Fruit fly (Drosophila melanogaster) whole organism, embryonic: ENCODE data around the gene CG14427.

ENCODE experiments used
- ATbp ChIP-seq: fragments of 200-800 bp; sonication (Bioruptor generic); optimal IDR thresholded peaks from 2 replicates; lab custom pipeline; 2017; ENCODE audit warnings: missing biosample characterization, mild to moderate bottlenecking, missing genetic modification characterization, missing genetic modification reagents
- Atf3 ChIP-seq: fragments of 200-800 bp; sonication (Bioruptor generic); optimal IDR thresholded peaks from 3 replicates; lab custom pipeline; 2016; ENCODE audit warnings: missing biosample characterization, missing genetic modification characterization
- CG10366 ChIP-seq: fragments of 200-800 bp; sonication (Bioruptor generic); IDR thresholded peaks from 2 replicates; pipeline ENCODE4 v1.3.6; 2022; ENCODE audit warnings: missing biosample characterization, missing genetic modification characterization
- CG10462 ChIP-seq: fragments of 200-800 bp; sonication (Bioruptor generic); optimal IDR thresholded peaks from 2 replicates; lab custom pipeline; 2016; ENCODE audit warnings: missing biosample characterization, missing genetic modification characterization
- CG12219 ChIP-seq: fragments of 200-800 bp; sonication (Bioruptor generic); optimal IDR thresholded peaks from 3 replicates; lab custom pipeline; 2018; ENCODE audit warnings: missing biosample characterization, mild to moderate bottlenecking, missing genetic modification characterization
- CG12236 ChIP-seq: fragments of 200-800 bp; sonication (Bioruptor generic); optimal IDR thresholded peaks from 2 replicates; lab custom pipeline; 2016; ENCODE audit warnings: missing biosample characterization, missing genetic modification characterization
- CG12942 ChIP-seq: fragments of 200-800 bp; sonication (Bioruptor generic); optimal IDR thresholded peaks from 3 replicates; lab custom pipeline; 2016; ENCODE audit warnings: missing biosample characterization, missing genetic modification characterization
- CG14965 ChIP-seq: fragments of 200-800 bp; sonication (Bioruptor generic); optimal IDR thresholded peaks from 2 replicates; lab custom pipeline; 2016; ENCODE audit warnings: missing biosample characterization, missing genetic modification characterization, borderline replicate concordance
- CG16779 ChIP-seq: fragments of 200-800 bp; sonication (Bioruptor generic); IDR thresholded peaks from 2 replicates; pipeline ENCODE4 v1.3.6; 2022; ENCODE audit warnings: missing biosample characterization, missing genetic modification characterization
- CG17829 ChIP-seq: fragments of 200-800 bp; optimal IDR thresholded peaks from 2 replicates; lab custom pipeline; 2019; ENCODE audit warnings: missing biosample characterization, mild to moderate bottlenecking, missing genetic modification characterization, moderate library complexity
- CG18599 ChIP-seq: fragments of 200-800 bp; sonication (Bioruptor generic); optimal IDR thresholded peaks from 3 replicates; lab custom pipeline; 2017; ENCODE audit warnings: missing biosample characterization, missing genetic modification characterization, mild to moderate bottlenecking, moderate library complexity, missing genetic modification reagents
- CG2202 ChIP-seq: fragments of 200-800 bp; sonication (Bioruptor generic); optimal IDR thresholded peaks from 2 replicates; lab custom pipeline; 2018; ENCODE audit warnings: missing biosample characterization, mild to moderate bottlenecking, missing genetic modification characterization
- CG42726 ChIP-seq: fragments of 200-800 bp; sonication (Bioruptor generic); IDR thresholded peaks from 2 replicates; pipeline ENCODE4 v1.3.6; 2022; ENCODE audit warnings: missing biosample characterization, missing genetic modification characterization; ENCODE audit not compliant: partially characterized antibody
- CG7556 ChIP-seq: fragments of 200-800 bp; sonication (Bioruptor generic); optimal IDR thresholded peaks from 2 replicates; lab custom pipeline; 2017; ENCODE audit warnings: missing biosample characterization, mild to moderate bottlenecking, missing genetic modification characterization
- CG8290 ChIP-seq, 3 experiments: fragments of 200-800 bp; sonication (Bioruptor generic); optimal IDR thresholded peaks; 2 replicates each; lab custom pipeline; 2016 to 2019; ENCODE audit warnings: missing biosample characterization in 3 of 3, missing genetic modification characterization in 3 of 3, mild to moderate bottlenecking in 2 of 3, moderate library complexity in 1 of 3
- CG8359 ChIP-seq: fragments of 200-800 bp; sonication (Bioruptor generic); optimal IDR thresholded peaks from 2 replicates; lab custom pipeline; 2017; ENCODE audit warnings: missing biosample characterization, mild to moderate bottlenecking, missing genetic modification characterization, borderline replicate concordance
- CG9437 ChIP-seq: fragments of 200-800 bp; sonication (Bioruptor generic); optimal IDR thresholded peaks from 2 replicates; lab custom pipeline; 2018; ENCODE audit warnings: missing biosample characterization, mild to moderate bottlenecking, missing genetic modification characterization
- CG9817 ChIP-seq: fragments of 200-800 bp; sonication (Bioruptor generic); optimal IDR thresholded peaks from 2 replicates; lab custom pipeline; 2018; ENCODE audit warnings: missing biosample characterization, mild to moderate bottlenecking, missing genetic modification characterization, moderate library complexity
- Camta ChIP-seq: fragments of 200-800 bp; sonication (Bioruptor generic); optimal IDR thresholded peaks from 2 replicates; lab custom pipeline; 2016; ENCODE audit warnings: missing biosample characterization, missing genetic modification characterization
- Dek ChIP-seq: fragments of 200-800 bp; sonication (Bioruptor generic); optimal IDR thresholded peaks from 3 replicates; lab custom pipeline; 2019; ENCODE audit warnings: missing biosample characterization, mild to moderate bottlenecking, missing genetic modification characterization, moderate library complexity
- H15 ChIP-seq: fragments of 200-800 bp; sonication (Bioruptor generic); IDR thresholded peaks from 3 replicates; pipeline ENCODE4 v1.3.6; 2022; ENCODE audit warnings: missing biosample characterization, missing genetic modification characterization
- Hmr ChIP-seq: fragments of 200-800 bp; sonication (Bioruptor generic); optimal IDR thresholded peaks from 3 replicates; lab custom pipeline; 2017; ENCODE audit warnings: mild to moderate bottlenecking, missing biosample characterization, missing genetic modification reagents, missing genetic modification characterization
- Jarid2 ChIP-seq: fragments of 200-800 bp; sonication (Bioruptor generic); optimal IDR thresholded peaks from 3 replicates; lab custom pipeline; 2017; ENCODE audit warnings: mild to moderate bottlenecking, missing biosample characterization, missing genetic modification reagents, missing genetic modification characterization
- Lim3 ChIP-seq: fragments of 200-800 bp; sonication (Bioruptor generic); IDR thresholded peaks from 2 replicates; pipeline ENCODE4 v1.3.6; 2022; ENCODE audit warnings: missing biosample characterization, missing genetic modification characterization
- Myb ChIP-seq: fragments of 200-800 bp; sonication (Bioruptor generic); optimal IDR thresholded peaks from 2 replicates; lab custom pipeline; 2016; ENCODE audit warnings: missing biosample characterization, missing genetic modification characterization
- NC2α ChIP-seq: fragments of 200-800 bp; sonication (Bioruptor generic); optimal IDR thresholded peaks from 2 replicates; lab custom pipeline; 2016; ENCODE audit warnings: missing biosample characterization, missing genetic modification characterization
- Oaz ChIP-seq: fragments of 200-800 bp; sonication (Bioruptor generic); IDR thresholded peaks from 2 replicates; pipeline ENCODE4 v1.3.6; 2022; ENCODE audit warnings: missing biosample characterization, missing genetic modification characterization
- Oli ChIP-seq: fragments of 200-800 bp; sonication (Bioruptor generic); optimal IDR thresholded peaks from 2 replicates; lab custom pipeline; 2018; ENCODE audit warnings: missing biosample characterization, mild to moderate bottlenecking, missing genetic modification characterization, moderate library complexity
- Rx ChIP-seq: fragments of 200-800 bp; sonication (Bioruptor generic); IDR thresholded peaks from 2 replicates; pipeline ENCODE4 v1.3.6; 2022; ENCODE audit warnings: missing biosample characterization, missing genetic modification characterization
- chinmo ChIP-seq: fragments of 200-800 bp; sonication (Bioruptor generic); IDR thresholded peaks from 4 replicates; pipeline ENCODE4 v1.3.6; 2022; ENCODE audit warnings: missing biosample characterization, missing genetic modification characterization; ENCODE audit not compliant: partially characterized antibody
- chn ChIP-seq: fragments of 200-800 bp; sonication (Bioruptor generic); optimal IDR thresholded peaks from 2 replicates; lab custom pipeline; 2016; ENCODE audit warnings: missing biosample characterization, missing genetic modification characterization
- ci ChIP-seq: fragments of 200-800 bp; sonication (Bioruptor generic); IDR thresholded peaks from 3 replicates; pipeline ENCODE4 v1.3.6; 2022; ENCODE audit warnings: missing biosample characterization, missing genetic modification characterization
- dmrt99B ChIP-seq: fragments of 200-800 bp; sonication (Bioruptor generic); optimal IDR thresholded peaks from 2 replicates; lab custom pipeline; 2018; ENCODE audit warnings: missing biosample characterization, mild to moderate bottlenecking, missing genetic modification characterization, moderate library complexity
- fd64A ChIP-seq: fragments of 200-800 bp; sonication (Bioruptor generic); optimal IDR thresholded peaks from 3 replicates; lab custom pipeline; 2018; ENCODE audit warnings: missing biosample characterization, mild to moderate bottlenecking, missing genetic modification characterization
- fd96Cb ChIP-seq: fragments of 200-800 bp; sonication (Bioruptor generic); optimal IDR thresholded peaks from 2 replicates; lab custom pipeline; 2018; ENCODE audit warnings: missing biosample characterization, mild to moderate bottlenecking, missing genetic modification characterization, moderate library complexity
- gsb ChIP-seq: fragments of 200-800 bp; sonication (Bioruptor generic); IDR thresholded peaks from 2 replicates; pipeline ENCODE4 v1.3.6; 2022; ENCODE audit warnings: missing biosample characterization, missing genetic modification characterization
- insv ChIP-seq, 2 experiments: fragments of 200-800 bp; sonication (Bioruptor generic); optimal IDR thresholded peaks; 3 replicates each; lab custom pipeline; 2016 to 2018; ENCODE audit warnings: missing biosample characterization in 2 of 2, missing genetic modification characterization in 2 of 2
- lab ChIP-seq: fragments of 200-800 bp; sonication (Bioruptor generic); optimal IDR thresholded peaks from 3 replicates; lab custom pipeline; 2017; ENCODE audit warnings: missing biosample characterization, missing genetic modification characterization, mild to moderate bottlenecking, moderate library complexity, missing genetic modification reagents
- lbe ChIP-seq: fragments of 200-800 bp; sonication (Bioruptor generic); optimal IDR thresholded peaks from 2 replicates; lab custom pipeline; 2016; ENCODE audit warnings: missing biosample characterization, mild to moderate bottlenecking, missing genetic modification characterization
- oc ChIP-seq: fragments of 200-800 bp; sonication (Bioruptor generic); optimal IDR thresholded peaks from 2 replicates; lab custom pipeline; 2018; ENCODE audit warnings: missing biosample characterization, mild to moderate bottlenecking, missing genetic modification characterization, moderate library complexity
- onecut ChIP-seq: fragments of 200-800 bp; sonication (Bioruptor generic); IDR thresholded peaks from 2 replicates; pipeline ENCODE4 v1.3.6; 2022; ENCODE audit warnings: missing biosample characterization, missing genetic modification characterization
- pb ChIP-seq: fragments of 200-800 bp; sonication (Bioruptor generic); optimal IDR thresholded peaks from 3 replicates; lab custom pipeline; 2016; ENCODE audit warnings: missing biosample characterization, missing genetic modification characterization
- pum ChIP-seq: fragments of 200-800 bp; sonication (Bioruptor generic); optimal IDR thresholded peaks from 2 replicates; lab custom pipeline; 2016; ENCODE audit warnings: missing biosample characterization, missing genetic modification characterization
- rib ChIP-seq: fragments of 200-800 bp; sonication (Bioruptor generic); IDR thresholded peaks from 2 replicates; pipeline ENCODE4 v1.3.6; 2022; ENCODE audit warnings: missing biosample characterization, missing genetic modification characterization
- sens ChIP-seq: fragments of 200-800 bp; sonication (Bioruptor generic); peaks from one replicate; lab custom pipeline; 2016; ENCODE audit warnings: missing biosample characterization, missing genetic modification characterization
- sim ChIP-seq: fragments of 200-800 bp; sonication (Bioruptor generic); IDR thresholded peaks from 2 replicates; pipeline ENCODE4 v1.3.6; 2022; ENCODE audit warnings: missing biosample characterization, missing genetic modification characterization
- vvl ChIP-seq: fragments of 200-800 bp; sonication (Bioruptor generic); IDR thresholded peaks from 2 replicates; pipeline ENCODE4 v1.3.6; 2022; ENCODE audit warnings: missing biosample characterization, missing genetic modification characterization
- wek ChIP-seq: fragments of 200-800 bp; sonication (Bioruptor generic); optimal IDR thresholded peaks from 3 replicates; lab custom pipeline; 2018; ENCODE audit warnings: missing biosample characterization, mild to moderate bottlenecking, missing genetic modification characterization, moderate library complexity

Gene CG14427

dm6 chrX:7001135-7001769 lies 39.2 kb upstream of the CG14427 start (continued):
- TF ChIP-seq CG10366 (GFP tag; lab: Robert Waterston, UW), result peak; percentile 27; the same call in 1 of the 2 replicates
- TF ChIP-seq Jarid2 (GFP tag; lab: Kevin White, UChicago), result no peak
- peak; percentile 37 for TF ChIP-seq Hmr (GFP tag; lab: Kevin White, UChicago)
- TF ChIP-seq sim (GFP tag; lab: Robert Waterston, UW), result no peak
- no peak for TF ChIP-seq pb (GFP tag; lab: Kevin White, UChicago)
- peak; percentile 80 for TF ChIP-seq lab (GFP tag; lab: Kevin White, UChicago)
- peak; percentile 64; the same call in 1 of the 4 replicates for TF ChIP-seq chinmo (GFP tag; lab: Robert Waterston, UW)
- TF ChIP-seq sens (GFP tag; lab: Kevin White, UChicago), result peak; percentile 26
- no peak for TF ChIP-seq CG12219 (GFP tag; lab: Kevin White, UChicago)
- TF ChIP-seq ci, result peak; percentile 40; the same call in 1 of the 3 replicates
- TF ChIP-seq fd96Cb (tag; lab: Kevin White, UChicago), result peak; percentile 40
- no peak for TF ChIP-seq CG2202 (tag; lab: Kevin White, UChicago)
- TF ChIP-seq vvl (GFP tag; lab: Robert Waterston, UW), result peak; percentile 74
- TF ChIP-seq CG16779 (GFP tag; lab: Robert Waterston, UW), result 0 out of 2 replicates have a peak, but pooled peaks have one; percentile 10
- peak; percentile 29 for TF ChIP-seq oc (tag; lab: Kevin White, UChicago)
- TF ChIP-seq onecut (GFP tag; lab: Robert Waterston, UW), result no peak
- no peak for TF ChIP-seq NC2α (GFP tag; lab: Kevin White, UChicago)
- TF ChIP-seq CG14965 (GFP tag; lab: Kevin White, UChicago), result no peak
- TF ChIP-seq pum (GFP tag; lab: Kevin White, UChicago), result no peak
- TF ChIP-seq CG12942 (GFP tag; lab: Kevin White, UChicago), result no peak
- TF ChIP-seq Oaz, result no peak
- TF ChIP-seq Camta, result no peak
- no peak for TF ChIP-seq gsb (GFP tag; lab: Robert Waterston, UW)
- no peak for TF ChIP-seq Lim3 (GFP tag; lab: Robert Waterston, UW)
- no peak for TF ChIP-seq CG42726 (GFP tag; lab: Robert Waterston, UW)
- TF ChIP-seq insv (GFP tag; optimal IDR thresholded peaks at IDR 0.05; lab: Kevin White, UChicago), result peak in 1 of 2 experiments; percentile 35
- TF ChIP-seq CG10462 (GFP tag; lab: Kevin White, UChicago), result no peak
- TF ChIP-seq CG9817 (tag; lab: Kevin White, UChicago), result peak; percentile 33
- TF ChIP-seq CG17829 (tag; lab: Kevin White, UChicago), result peak; percentile 46
- peak; percentile 43 for TF ChIP-seq ATbp (GFP tag; lab: Kevin White, UChicago)
- peak; percentile 39 for TF ChIP-seq lbe (GFP tag; lab: Kevin White, UChicago)
- TF ChIP-seq CG12236, result no peak
- TF ChIP-seq Myb (GFP tag; lab: Kevin White, UChicago), result no peak
- TF ChIP-seq rib (GFP tag; lab: Robert Waterston, UW), result peak; percentile 41; the same call in 1 of the 2 replicates
- TF ChIP-seq Dek, result peak; percentile 52
- TF ChIP-seq CG7556 (GFP tag; lab: Kevin White, UChicago), result peak; percentile 62
- TF ChIP-seq H15, result no peak
- no peak for TF ChIP-seq CG8359 (GFP tag; lab: Kevin White, UChicago)
- no peak for TF ChIP-seq Rx
- no peak for TF ChIP-seq wek (GFP tag; lab: Kevin White, UChicago)
- TF ChIP-seq Atf3 (GFP tag; lab: Kevin White, UChicago), result no peak
- peak; percentile 20 for TF ChIP-seq Oli (tag; lab: Kevin White, UChicago)
- peak; percentile 75 for TF ChIP-seq CG18599
- peak; percentile 36 for TF ChIP-seq CG9437
- no peak for TF ChIP-seq fd64A (GFP tag; lab: Kevin White, UChicago)
- no peak for TF ChIP-seq CG8290 (GFP tag; optimal IDR thresholded peaks at IDR 0.05; lab: Kevin White, UChicago)
- peak; percentile 1 to 9 for TF ChIP-seq CG8290 (tag; optimal IDR thresholded peaks at IDR 0.05; lab: Kevin White, UChicago)
- TF ChIP-seq dmrt99B (tag; lab: Kevin White, UChicago), result peak; percentile 56
- TF ChIP-seq chn (GFP tag; lab: Kevin White, UChicago), result peak; percentile 49
